Worm (Caenorhabditis elegans) whole organism, L3 larva: ENCODE data around the gene fipr-8.

Experiments
- aly-2 ChIP-seq: fragments of 150-350 bp; optimal IDR thresholded peaks from 2 replicates; lab custom pipeline; 2014; ENCODE audit warnings: missing biosample characterization, missing genetic modification characterization
- ama-1 ChIP-seq: fragments of 150-350 bp; optimal IDR thresholded peaks from 2 replicates; lab custom pipeline; 2018
- ceh-82 ChIP-seq: fragments of 150-350 bp; optimal IDR thresholded peaks from 2 replicates; lab custom pipeline; 2014; ENCODE audit warnings: missing biosample characterization, missing genetic modification characterization
- elt-3 ChIP-seq, 3 experiments: fragments of 150-350 bp in 1 of 3; sonication (generic microtip) in 2 of 3; optimal IDR thresholded peaks; 2 replicates in 2 of 3; 4 replicates in 1 of 3; lab custom pipeline; 2014 to 2017; ENCODE audit warnings: missing biosample characterization in 3 of 3, missing genetic modification characterization in 3 of 3
- fkh-10 ChIP-seq: sonication (generic microtip); optimal IDR thresholded peaks from 2 replicates; lab custom pipeline; 2017; ENCODE audit warnings: missing biosample characterization, missing genetic modification reagents, missing genetic modification characterization
- lin-39 ChIP-seq: fragments of 150-350 bp; optimal IDR thresholded peaks from 2 replicates; lab custom pipeline; 2018; ENCODE audit warnings: missing biosample characterization, missing genetic modification reagents, missing genetic modification characterization
- mdl-1 ChIP-seq: fragments of 150-350 bp; optimal IDR thresholded peaks from 2 replicates; lab custom pipeline; 2014; ENCODE audit warnings: missing biosample characterization, missing genetic modification characterization
- nhr-23 ChIP-seq: fragments of 150-350 bp; optimal IDR thresholded peaks from 2 replicates; lab custom pipeline; 2014; ENCODE audit warnings: missing biosample characterization, missing genetic modification reagents, missing genetic modification characterization
- nhr-28 ChIP-seq: fragments of 150-350 bp; optimal IDR thresholded peaks from 2 replicates; lab custom pipeline; 2014; ENCODE audit warnings: missing biosample characterization, missing genetic modification characterization
- nhr-76 ChIP-seq: fragments of 150-350 bp; sonication (generic microtip); optimal IDR thresholded peaks from 5 replicates; lab custom pipeline; 2014; ENCODE audit warnings: missing biosample characterization, missing genetic modification characterization
- pha-4 ChIP-seq: fragments of 150-350 bp; optimal IDR thresholded peaks from 2 replicates; lab custom pipeline; 2014; ENCODE audit warnings: missing biosample characterization, missing genetic modification reagents, missing genetic modification characterization
- snpc-4 ChIP-seq: fragments of 150-350 bp; optimal IDR thresholded peaks from 2 replicates; lab custom pipeline; 2014; ENCODE audit warnings: missing biosample characterization, missing genetic modification characterization
- unc-62 ChIP-seq: fragments of 150-350 bp; sonication (generic microtip); optimal IDR thresholded peaks from 4 replicates; lab custom pipeline; 2014; ENCODE audit warnings: missing biosample characterization, missing genetic modification reagents, missing genetic modification characterization

- TF ChIP-seq nhr-23 (tag; lab: Kevin White, UChicago) (no peak), nhr-76 (no peak), fkh-10 (no peak), mdl-1 (tag; lab: Kevin White, UChicago) (no peak), unc-62 (GFP tag; lab: Kevin White, UChicago) (no peak), aly-2 (tag; lab: Kevin White, UChicago) (no peak), snpc-4 (tag; lab: Kevin White, UChicago) (no peak), ceh-82 (tag; lab: Kevin White, UChicago) (no peak), elt-3 (tag; optimal IDR thresholded peaks at IDR 0.05; lab: Kevin White, UChicago) (no peak), pha-4 (no peak), lin-39 (tag; lab: Kevin White, UChicago) (no peak), ama-1 (no peak), nhr-28 (no peak)
Measured at ce11 chrV:10266050-10266449, 26.3 kb upstream of the fipr-8 start.
